Fruit fly (Drosophila melanogaster) whole organism, embryonic: ENCODE results near the gene Prat.

Source experiments
- CG10209 ChIP-seq: fragments of 200-800 bp; sonication (Bioruptor generic); optimal IDR thresholded peaks from 3 replicates; lab custom pipeline; 2017; ENCODE audit warnings: missing biosample characterization, mild to moderate bottlenecking, missing genetic modification characterization, missing genetic modification reagents
- CG1024 ChIP-seq: fragments of 200-800 bp; sonication (Bioruptor generic); IDR thresholded peaks from 2 replicates; pipeline ENCODE4 v1.3.6; 2022; ENCODE audit warnings: missing biosample characterization, missing genetic modification characterization
- CG10654 ChIP-seq: fragments of 200-800 bp; sonication (Bioruptor generic); optimal IDR thresholded peaks from 2 replicates; lab custom pipeline; 2016; ENCODE audit warnings: missing biosample characterization, missing genetic modification characterization
- CG12942 ChIP-seq: fragments of 200-800 bp; sonication (Bioruptor generic); optimal IDR thresholded peaks from 3 replicates; lab custom pipeline; 2016; ENCODE audit warnings: missing biosample characterization, missing genetic modification characterization
- CG13123 ChIP-seq: fragments of 200-800 bp; sonication (Bioruptor generic); optimal IDR thresholded peaks from 2 replicates; lab custom pipeline; 2016; ENCODE audit warnings: missing biosample characterization, missing genetic modification characterization
- CG13624 ChIP-seq: fragments of 200-800 bp; sonication (Bioruptor generic); optimal IDR thresholded peaks from 2 replicates; lab custom pipeline; 2016; ENCODE audit warnings: missing biosample characterization, missing genetic modification characterization
- CG14441 ChIP-seq: fragments of 200-800 bp; sonication (Bioruptor generic); IDR thresholded peaks from 2 replicates; pipeline ENCODE4 v1.3.6; 2022; ENCODE audit warnings: missing biosample characterization, missing genetic modification characterization
- CG14667 ChIP-seq: fragments of 200-800 bp; sonication (Bioruptor generic); IDR thresholded peaks from 2 replicates; pipeline ENCODE4 v1.3.6; 2022; ENCODE audit warnings: missing biosample characterization, missing genetic modification characterization
- CG14860 ChIP-seq: fragments of 200-800 bp; sonication (Bioruptor generic); IDR thresholded peaks from 3 replicates; pipeline ENCODE4 v1.3.6; 2022; ENCODE audit warnings: missing biosample characterization, missing genetic modification characterization; ENCODE audit not compliant: partially characterized antibody
- CG34376 ChIP-seq: fragments of 200-800 bp; sonication (Bioruptor generic); optimal IDR thresholded peaks from 2 replicates; lab custom pipeline; 2018; ENCODE audit warnings: missing biosample characterization, mild to moderate bottlenecking, missing genetic modification characterization
- CG34422 ChIP-seq: fragments of 200-800 bp; sonication (Bioruptor generic); IDR thresholded peaks from 3 replicates; pipeline ENCODE4 v1.3.6; 2022; ENCODE audit warnings: missing biosample characterization, missing genetic modification characterization
- CG4707 ChIP-seq: fragments of 200-800 bp; sonication (Bioruptor generic); optimal IDR thresholded peaks from 2 replicates; lab custom pipeline; 2018; ENCODE audit warnings: missing biosample characterization, mild to moderate bottlenecking, missing genetic modification characterization, moderate library complexity
- CG6683 ChIP-seq: fragments of 200-800 bp; sonication (Bioruptor generic); optimal IDR thresholded peaks from 2 replicates; lab custom pipeline; 2017; ENCODE audit warnings: missing biosample characterization, mild to moderate bottlenecking, missing genetic modification characterization, missing genetic modification reagents
- CG8290 ChIP-seq, 3 experiments: fragments of 200-800 bp; sonication (Bioruptor generic); optimal IDR thresholded peaks; 2 replicates each; lab custom pipeline; 2016 to 2019; ENCODE audit warnings: missing biosample characterization in 3 of 3, missing genetic modification characterization in 3 of 3, mild to moderate bottlenecking in 2 of 3, moderate library complexity in 1 of 3
- CG9876 ChIP-seq: fragments of 200-800 bp; sonication (Bioruptor generic); optimal IDR thresholded peaks from 2 replicates; lab custom pipeline; 2016; ENCODE audit warnings: missing biosample characterization, missing genetic modification characterization
- CkIIα-i1 ChIP-seq: fragments of 200-800 bp; sonication (Bioruptor generic); IDR thresholded peaks from 2 replicates; pipeline ENCODE4 v1.3.6; 2022; ENCODE audit warnings: missing biosample characterization, missing genetic modification characterization
- H2.0 ChIP-seq: fragments of 200-800 bp; sonication (Bioruptor generic); IDR thresholded peaks from 2 replicates; pipeline ENCODE4 v1.3.6; 2022; ENCODE audit warnings: missing biosample characterization, missing genetic modification characterization
- HLHmδ ChIP-seq: fragments of 200-800 bp; sonication (Bioruptor generic); optimal IDR thresholded peaks from 2 replicates; lab custom pipeline; 2018; ENCODE audit warnings: missing biosample characterization, mild to moderate bottlenecking, missing genetic modification characterization, moderate library complexity
- Hr39 ChIP-seq: fragments of >200 bp; optimal IDR thresholded peaks from 2 replicates; lab custom pipeline; 2017
- Hsf ChIP-seq: fragments of 200-800 bp; sonication (Bioruptor generic); optimal IDR thresholded peaks from 3 replicates; lab custom pipeline; 2016; ENCODE audit warnings: missing biosample characterization, missing genetic modification characterization
- Kr ChIP-seq: fragments of 200-800 bp; sonication (Bioruptor generic); optimal IDR thresholded peaks from 2 replicates; lab custom pipeline; 2017; ENCODE audit warnings: missing biosample characterization, mild to moderate bottlenecking, missing genetic modification characterization
- MBD-R2 ChIP-seq: fragments of 200-800 bp; sonication (Bioruptor generic); IDR thresholded peaks from 2 replicates; pipeline ENCODE4 v1.3.6; 2022; ENCODE audit warnings: missing biosample characterization, missing genetic modification characterization
- Max ChIP-seq: fragments of 200-800 bp; sonication (Bioruptor generic); optimal IDR thresholded peaks from 2 replicates; lab custom pipeline; 2016; ENCODE audit warnings: missing biosample characterization, mild to moderate bottlenecking, missing genetic modification characterization
- PHDP ChIP-seq: fragments of 200-800 bp; sonication (Bioruptor generic); optimal IDR thresholded peaks from 3 replicates; lab custom pipeline; 2018; ENCODE audit warnings: missing biosample characterization, mild to moderate bottlenecking, missing genetic modification characterization, moderate library complexity
- Sin3A ChIP-seq: fragments of >200 bp; optimal IDR thresholded peaks from 2 replicates; lab custom pipeline; 2018
- Spps ChIP-seq: fragments of 200-800 bp; sonication (Bioruptor generic); optimal IDR thresholded peaks from 2 replicates; lab custom pipeline; 2018; ENCODE audit warnings: missing biosample characterization, mild to moderate bottlenecking, missing genetic modification characterization
- Sry-β ChIP-seq: fragments of 200-800 bp; sonication (Bioruptor generic); optimal IDR thresholded peaks from 2 replicates; lab custom pipeline; 2018; ENCODE audit warnings: missing biosample characterization, mild to moderate bottlenecking, missing genetic modification characterization, moderate library complexity
- ash1 ChIP-seq: fragments of 200-800 bp; sonication (Bioruptor generic); optimal IDR thresholded peaks from 2 replicates; lab custom pipeline; 2018; ENCODE audit warnings: missing biosample characterization, mild to moderate bottlenecking, missing genetic modification characterization
- btn ChIP-seq: fragments of 200-800 bp; sonication (Bioruptor generic); optimal IDR thresholded peaks from 2 replicates; lab custom pipeline; 2016; ENCODE audit warnings: missing biosample characterization, missing genetic modification characterization
- chinmo ChIP-seq: fragments of 200-800 bp; sonication (Bioruptor generic); IDR thresholded peaks from 4 replicates; pipeline ENCODE4 v1.3.6; 2022; ENCODE audit warnings: missing biosample characterization, missing genetic modification characterization; ENCODE audit not compliant: partially characterized antibody
- ci ChIP-seq: fragments of 200-800 bp; sonication (Bioruptor generic); IDR thresholded peaks from 3 replicates; pipeline ENCODE4 v1.3.6; 2022; ENCODE audit warnings: missing biosample characterization, missing genetic modification characterization
- croc ChIP-seq: fragments of 200-800 bp; sonication (Bioruptor generic); conservative IDR thresholded peaks from 3 replicates; pipeline ENCODE4 v1.3.6; 2022; ENCODE audit warnings: missing biosample characterization, missing genetic modification characterization
- dmrt99B ChIP-seq: fragments of 200-800 bp; sonication (Bioruptor generic); optimal IDR thresholded peaks from 2 replicates; lab custom pipeline; 2018; ENCODE audit warnings: missing biosample characterization, mild to moderate bottlenecking, missing genetic modification characterization, moderate library complexity
- ems ChIP-seq: fragments of 200-800 bp; sonication (Bioruptor generic); optimal IDR thresholded peaks from 3 replicates; lab custom pipeline; 2016; ENCODE audit warnings: missing biosample characterization, missing genetic modification characterization
- fd64A ChIP-seq: fragments of 200-800 bp; sonication (Bioruptor generic); optimal IDR thresholded peaks from 3 replicates; lab custom pipeline; 2018; ENCODE audit warnings: missing biosample characterization, mild to moderate bottlenecking, missing genetic modification characterization
- gce ChIP-seq: fragments of 200-800 bp; sonication (Bioruptor generic); IDR thresholded peaks from 3 replicates; pipeline ENCODE4 v1.3.6; 2022; ENCODE audit warnings: missing biosample characterization, missing genetic modification characterization
- gcm2 ChIP-seq: fragments of 200-800 bp; sonication (Bioruptor generic); optimal IDR thresholded peaks from 2 replicates; lab custom pipeline; 2016; ENCODE audit warnings: missing biosample characterization, missing genetic modification characterization
- kni ChIP-seq: fragments of 200-800 bp; sonication (Bioruptor generic); optimal IDR thresholded peaks from 3 replicates; lab custom pipeline; 2017; ENCODE audit warnings: mild to moderate bottlenecking, missing biosample characterization, missing genetic modification reagents, missing genetic modification characterization
- luna ChIP-seq: fragments of 200-800 bp; sonication (Bioruptor generic); optimal IDR thresholded peaks from 2 replicates; lab custom pipeline; 2016; ENCODE audit warnings: missing biosample characterization, missing genetic modification characterization
- peb ChIP-seq: fragments of 200-800 bp; sonication (Bioruptor generic); IDR thresholded peaks from 2 replicates; pipeline ENCODE4 v1.3.6; 2022; ENCODE audit warnings: missing biosample characterization, missing genetic modification characterization
- phol ChIP-seq: fragments of 200-800 bp; sonication (Bioruptor generic); optimal IDR thresholded peaks from 3 replicates; lab custom pipeline; 2018; ENCODE audit warnings: missing biosample characterization, mild to moderate bottlenecking, missing genetic modification characterization, moderate library complexity
- pnt ChIP-seq: fragments of 200-800 bp; sonication (Bioruptor generic); optimal IDR thresholded peaks from 3 replicates; lab custom pipeline; 2016; ENCODE audit warnings: missing biosample characterization, missing genetic modification characterization
- sens ChIP-seq: fragments of 200-800 bp; sonication (Bioruptor generic); peaks from one replicate; lab custom pipeline; 2016; ENCODE audit warnings: missing biosample characterization, missing genetic modification characterization
- sob ChIP-seq: fragments of 200-800 bp; sonication (Bioruptor generic); IDR thresholded peaks from 2 replicates; pipeline ENCODE4 v1.3.6; 2022; ENCODE audit warnings: missing biosample characterization, missing genetic modification characterization

Gene Prat

DNA sequence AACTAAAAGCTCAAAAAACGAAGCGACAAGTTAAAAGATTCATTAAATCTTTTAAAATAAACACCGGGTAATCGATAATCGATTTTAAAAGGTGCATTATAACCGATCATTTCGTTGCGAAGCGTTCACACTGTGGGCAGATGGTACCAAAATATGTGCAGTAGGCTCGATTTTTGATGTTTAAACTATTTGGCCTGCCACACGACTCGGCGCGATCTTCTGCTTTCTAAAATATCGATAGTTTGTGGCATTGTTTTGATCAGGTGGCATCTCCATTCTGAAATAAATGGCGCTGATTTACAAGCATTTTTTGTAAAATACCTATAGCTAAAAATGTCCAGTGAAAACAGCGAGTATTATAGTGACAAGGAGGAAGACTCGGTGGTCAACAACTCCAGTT lies 8.6 kb upstream of the Prat start, which contains the start of the genes CG10445 and lds (continued):
- TF ChIP-seq CG10209 (GFP tag; lab: Kevin White, UChicago), result no peak
- TF ChIP-seq CG34376 (GFP tag; lab: Kevin White, UChicago), result no peak
- TF ChIP-seq CG8290 (GFP tag; optimal IDR thresholded peaks at IDR 0.05; lab: Kevin White, UChicago), result no peak
- TF ChIP-seq CG8290 (tag; optimal IDR thresholded peaks at IDR 0.05; lab: Kevin White, UChicago), result no peak
- TF ChIP-seq CG10654, result no peak
- TF ChIP-seq Kr, result no peak
- TF ChIP-seq ash1 (GFP tag; lab: Kevin White, UChicago), result no peak
- peak; percentile 95 for TF ChIP-seq phol (tag; lab: Kevin White, UChicago)
- no peak for TF ChIP-seq croc (GFP tag; lab: Robert Waterston, UW)
- TF ChIP-seq CG13624 (GFP tag; lab: Kevin White, UChicago), result no peak
- TF ChIP-seq Hr39 (lab: Kevin White, UChicago), result no peak
- no peak for TF ChIP-seq gce (GFP tag; lab: Robert Waterston, UW)
- no peak for TF ChIP-seq CG12942 (GFP tag; lab: Kevin White, UChicago)
- TF ChIP-seq ci (GFP tag; lab: Robert Waterston, UW), result no peak; the same call in 2 of the 3 replicates
- TF ChIP-seq gcm2 (GFP tag; lab: Kevin White, UChicago), result no peak
- TF ChIP-seq pnt (GFP tag; lab: Kevin White, UChicago), result no peak
- TF ChIP-seq peb, result no peak
- no peak for TF ChIP-seq CG14667
- no peak for TF ChIP-seq dmrt99B (tag; lab: Kevin White, UChicago)
- TF ChIP-seq sob (GFP tag; lab: Robert Waterston, UW), result peak; percentile 22; the same call in 1 of the 2 replicates
- TF ChIP-seq CG14441 (GFP tag; lab: Robert Waterston, UW), result no peak
- TF ChIP-seq sens (GFP tag; lab: Kevin White, UChicago), result peak; percentile 93
- TF ChIP-seq Hsf, result no peak
- no peak for TF ChIP-seq Max (GFP tag; lab: Kevin White, UChicago)
- no peak for TF ChIP-seq CG34422 (GFP tag; lab: Robert Waterston, UW)
- peak; percentile 90 for TF ChIP-seq MBD-R2 (GFP tag; lab: Robert Waterston, UW)
- TF ChIP-seq CG1024 (GFP tag; lab: Robert Waterston, UW), result no peak
- no peak for TF ChIP-seq fd64A (GFP tag; lab: Kevin White, UChicago)
- no peak for TF ChIP-seq H2.0
- TF ChIP-seq PHDP (tag; lab: Kevin White, UChicago), result no peak
- peak; percentile 88 for TF ChIP-seq CG14860
- TF ChIP-seq CG4707 (GFP tag; lab: Kevin White, UChicago), result no peak
- peak; percentile 68; the same call in 1 of the 4 replicates for TF ChIP-seq chinmo (GFP tag; lab: Robert Waterston, UW)
- no peak for TF ChIP-seq CG6683 (GFP tag; lab: Kevin White, UChicago)
- TF ChIP-seq HLHmδ (GFP tag; lab: Kevin White, UChicago), result no peak
- no peak for TF ChIP-seq CkIIα-i1 (GFP tag; lab: Robert Waterston, UW)
- peak; percentile 75 for TF ChIP-seq Sin3A (lab: Kevin White, UChicago)
- no peak for TF ChIP-seq CG13123 (GFP tag; lab: Kevin White, UChicago)
- no peak for TF ChIP-seq Spps (tag; lab: Kevin White, UChicago)
- no peak for TF ChIP-seq CG9876 (GFP tag; lab: Kevin White, UChicago)
- TF ChIP-seq ems (GFP tag; lab: Kevin White, UChicago), result no peak
- TF ChIP-seq Sry-β (GFP tag; lab: Kevin White, UChicago), result no peak
- no peak for TF ChIP-seq luna (GFP tag; lab: Kevin White, UChicago)
- no peak for TF ChIP-seq kni
- TF ChIP-seq btn (GFP tag; lab: Kevin White, UChicago), result no peak
- TF ChIP-seq, all 482 proteins: peak for 105
